Worm (Caenorhabditis elegans): ENCODE measurements around the gene pqn-89.

- TF ChIP-seq him-1 (tag; optimal IDR thresholded peaks at IDR 0.05) (no peak), dao-5 (tag; optimal IDR thresholded peaks at IDR 0.05) (no peak)
Observed at ce11 chrIV:6523773-6524172, 17.2 kb downstream of the pqn-89 start.
